Fruit fly (Drosophila melanogaster): Measurements from ENCODE around the gene vvl.

Gene vvl

DNA sequence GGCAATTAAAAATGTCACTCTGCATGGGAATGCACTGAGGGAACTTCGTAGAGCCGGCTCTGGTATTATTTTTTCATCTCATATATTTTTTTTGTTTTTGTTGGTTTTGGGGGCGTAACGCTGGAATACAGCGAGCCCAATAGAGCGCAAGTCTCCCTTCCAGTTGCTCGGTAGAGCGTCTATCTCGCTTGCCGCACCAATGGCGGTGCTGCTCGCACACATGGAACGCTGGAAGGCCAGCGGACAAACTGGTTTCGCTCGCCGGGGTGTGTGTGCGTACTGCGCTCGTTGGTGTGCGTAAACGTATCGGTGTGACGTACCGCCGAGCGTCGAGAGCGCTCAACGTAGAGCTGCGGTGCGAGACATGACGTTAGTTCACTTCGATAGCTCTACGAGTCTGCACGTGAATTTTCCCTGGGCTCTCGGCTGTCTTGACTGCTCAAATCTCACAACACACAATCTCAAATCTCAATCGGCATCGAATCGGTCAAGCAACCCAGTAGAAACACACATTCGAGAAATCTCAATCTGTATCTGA is at the start of gene vvl:
vvl (plus strand) TSS at position 371 of the 538 bp plus-strand sequence.
- TF ChIP-seq jim (GFP tag; optimal IDR thresholded peaks at IDR 0.05) = peak; percentile 59
- no peak for TF ChIP-seq dmrt93B (GFP tag; optimal IDR thresholded peaks at IDR 0.05)
- no peak for TF ChIP-seq brk (GFP tag; optimal IDR thresholded peaks at IDR 0.05)
- no peak for TF ChIP-seq Hr78 (GFP tag; optimal IDR thresholded peaks at IDR 0.05)
- TF ChIP-seq Dif (GFP tag; optimal IDR thresholded peaks at IDR 0.05; ENCODE audit: partially characterized antibody) = peak; percentile 87
- no peak for TF ChIP-seq br (GFP tag; optimal IDR thresholded peaks at IDR 0.05)
- no peak for TF ChIP-seq CG9705 (GFP tag; optimal IDR thresholded peaks at IDR 0.05)
- TF ChIP-seq usp (GFP tag; optimal IDR thresholded peaks at IDR 0.05) = no peak
- peak; percentile 69 for TF ChIP-seq Hr83 (GFP tag; optimal IDR thresholded peaks at IDR 0.05; ENCODE audit: poor library complexity, severe bottlenecking)
- TF ChIP-seq CrebA (GFP tag; optimal IDR thresholded peaks at IDR 0.05; ENCODE audit: borderline replicate concordance) = peak; percentile 13
- TF ChIP-seq Myc (optimal IDR thresholded peaks at IDR 0.05) = no peak
- TF ChIP-seq Abd-B (GFP tag; optimal IDR thresholded peaks at IDR 0.05) = no peak
- no peak for TF ChIP-seq sv (GFP tag; optimal IDR thresholded peaks at IDR 0.05)
- TF ChIP-seq Vsx2 (GFP tag; optimal IDR thresholded peaks at IDR 0.05; ENCODE audit: partially characterized antibody) = peak; percentile 85
- TF ChIP-seq dl (GFP tag; optimal IDR thresholded peaks at IDR 0.05; ENCODE audit: insufficient read depth in 1 of 2, partially characterized antibody in 2 of 2) = peak in 1 of 2 experiments; percentile 41
- TF ChIP-seq tai (GFP tag; optimal IDR thresholded peaks at IDR 0.05) = no peak

- TF ChIP-seq Abd-B (GFP tag; optimal IDR thresholded peaks at IDR 0.05) (no peak), ey (GFP tag; optimal IDR thresholded peaks at IDR 0.05) (no peak), Vsx2 (GFP tag; optimal IDR thresholded peaks at IDR 0.05; ENCODE audit: partially characterized antibody) (no peak), psq (GFP tag; optimal IDR thresholded peaks at IDR 0.05) (peak; percentile 100), lola (GFP tag; optimal IDR thresholded peaks at IDR 0.05) (no peak), h (GFP tag; optimal IDR thresholded peaks at IDR 0.05) (peak; percentile 90), Dif (GFP tag; optimal IDR thresholded peaks at IDR 0.05; ENCODE audit: partially characterized antibody) (peak; percentile 32), Hr83 (GFP tag; optimal IDR thresholded peaks at IDR 0.05; ENCODE audit: poor library complexity, severe bottlenecking) (no peak), Sp1 (GFP tag; optimal IDR thresholded peaks at IDR 0.05) (no peak), CG32264 (GFP tag; optimal IDR thresholded peaks at IDR 0.05) (no peak), woc (GFP tag; optimal IDR thresholded peaks at IDR 0.05) (no peak), Rel (GFP tag; optimal IDR thresholded peaks at IDR 0.05) (no peak), Rel (tag; optimal IDR thresholded peaks at IDR 0.05) (peak; percentile 37), br (GFP tag; optimal IDR thresholded peaks at IDR 0.05) (no peak), Hr78 (GFP tag; optimal IDR thresholded peaks at IDR 0.05) (peak; percentile 12), CrebA (GFP tag; optimal IDR thresholded peaks at IDR 0.05; ENCODE audit: borderline replicate concordance) (no peak), jim (GFP tag; optimal IDR thresholded peaks at IDR 0.05) (no peak), dmrt93B (GFP tag; optimal IDR thresholded peaks at IDR 0.05) (no peak), HLH106 (tag; optimal IDR thresholded peaks at IDR 0.05) (no peak), dsf (GFP tag; optimal IDR thresholded peaks at IDR 0.05; ENCODE audit: borderline replicate concordance) (no peak), OdsH (GFP tag; optimal IDR thresholded peaks at IDR 0.05) (no peak), usp (GFP tag; optimal IDR thresholded peaks at IDR 0.05) (no peak), tai (GFP tag; optimal IDR thresholded peaks at IDR 0.05) (no peak), sv (GFP tag; optimal IDR thresholded peaks at IDR 0.05) (no peak), Mio (GFP tag; optimal IDR thresholded peaks at IDR 0.05) (no peak), brk (GFP tag; optimal IDR thresholded peaks at IDR 0.05) (no peak), pan (optimal IDR thresholded peaks at IDR 0.05) (no peak), fru (GFP tag; optimal IDR thresholded peaks at IDR 0.05) (no peak), GATAd (GFP tag; optimal IDR thresholded peaks at IDR 0.05) (no peak), dl (GFP tag; optimal IDR thresholded peaks at IDR 0.05; ENCODE audit: insufficient read depth in 1 of 2, partially characterized antibody in 2 of 2) (no peak), sage (GFP tag; optimal IDR thresholded peaks at IDR 0.05) (no peak), Myc (optimal IDR thresholded peaks at IDR 0.05) (no peak), Jra (GFP tag; optimal IDR thresholded peaks at IDR 0.05) (no peak), CG9705 (GFP tag; optimal IDR thresholded peaks at IDR 0.05) (no peak), N (GFP tag; optimal IDR thresholded peaks at IDR 0.05) (no peak), rgr (GFP tag; optimal IDR thresholded peaks at IDR 0.05) (no peak), foxo (GFP tag; optimal IDR thresholded peaks at IDR 0.05) (no peak), Dfd (GFP tag; optimal IDR thresholded peaks at IDR 0.05) (no peak), Hnf4 (GFP tag; optimal IDR thresholded peaks at IDR 0.05) (no peak)
Measured at dm6 chr3L:6742110-6742718, 47.7 kb upstream of the vvl start.

Measured in whole organism, wandering third instar larva.